Fruit fly (Drosophila melanogaster) whole organism, embryonic: ENCODE results near the gene Pvf3.
A peak's percentile ranks its signal among the peaks of the same experiment; 100 is the strongest.

Experiments
- ATbp ChIP-seq: fragments of 200-800 bp; sonication (Bioruptor generic); optimal IDR thresholded peaks from 2 replicates; lab custom pipeline; 2017; ENCODE audit warnings: missing biosample characterization, mild to moderate bottlenecking, missing genetic modification characterization, missing genetic modification reagents
- Awh ChIP-seq: fragments of 200-800 bp; sonication (Bioruptor generic); IDR thresholded peaks from 2 replicates; pipeline ENCODE4, ENCODE4 v1.3.6; 2022; ENCODE audit warnings: missing biosample characterization, missing genetic modification characterization
- Bdp1 ChIP-seq: fragments of 200-800 bp; sonication (Bioruptor generic); optimal IDR thresholded peaks from 3 replicates; lab custom pipeline; 2016; ENCODE audit warnings: missing biosample characterization, missing genetic modification characterization
- CG10366 ChIP-seq: fragments of 200-800 bp; sonication (Bioruptor generic); IDR thresholded peaks from 2 replicates; pipeline ENCODE4 v1.3.6; 2022; ENCODE audit warnings: missing biosample characterization, missing genetic modification characterization
- CG10431 ChIP-seq: fragments of 200-800 bp; sonication (Bioruptor generic); optimal IDR thresholded peaks from 3 replicates; lab custom pipeline; 2018; ENCODE audit warnings: missing biosample characterization, mild to moderate bottlenecking, missing genetic modification characterization
- CG11504 ChIP-seq: fragments of 200-800 bp; sonication (Bioruptor generic); optimal IDR thresholded peaks from 3 replicates; lab custom pipeline; 2019; ENCODE audit warnings: missing biosample characterization, mild to moderate bottlenecking, missing genetic modification characterization, moderate library complexity
- CG17912 ChIP-seq: fragments of 200-800 bp; sonication (Bioruptor generic); optimal IDR thresholded peaks from 2 replicates; lab custom pipeline; 2018; ENCODE audit warnings: missing biosample characterization, mild to moderate bottlenecking, missing genetic modification characterization
- CG2120 ChIP-seq: fragments of 200-800 bp; sonication (Bioruptor generic); optimal IDR thresholded peaks from 3 replicates; lab custom pipeline; 2016; ENCODE audit warnings: missing biosample characterization, missing genetic modification characterization
- CG2712 ChIP-seq: fragments of 200-800 bp; optimal IDR thresholded peaks from 3 replicates; lab custom pipeline; 2019; ENCODE audit warnings: missing biosample characterization, mild to moderate bottlenecking, missing genetic modification characterization, moderate library complexity
- CG2889 ChIP-seq: fragments of 200-800 bp; sonication (Bioruptor generic); IDR thresholded peaks from 3 replicates; pipeline ENCODE4 v1.3.6; 2022; ENCODE audit warnings: missing biosample characterization, missing genetic modification characterization
- CG34422 ChIP-seq: fragments of 200-800 bp; sonication (Bioruptor generic); IDR thresholded peaks from 3 replicates; pipeline ENCODE4 v1.3.6; 2022; ENCODE audit warnings: missing biosample characterization, missing genetic modification characterization
- CG42726 ChIP-seq: fragments of 200-800 bp; sonication (Bioruptor generic); IDR thresholded peaks from 2 replicates; pipeline ENCODE4 v1.3.6; 2022; ENCODE audit warnings: missing biosample characterization, missing genetic modification characterization; ENCODE audit not compliant: partially characterized antibody
- CG4617 ChIP-seq: fragments of 200-800 bp; sonication (Bioruptor generic); optimal IDR thresholded peaks from 3 replicates; lab custom pipeline; 2016; ENCODE audit warnings: missing biosample characterization, missing genetic modification characterization, borderline replicate concordance
- CG8281 ChIP-seq: fragments of 200-800 bp; sonication (Bioruptor generic); optimal IDR thresholded peaks from 2 replicates; lab custom pipeline; 2018; ENCODE audit warnings: missing biosample characterization, mild to moderate bottlenecking, missing genetic modification characterization, moderate library complexity
- CG8478 ChIP-seq: fragments of >200 bp; optimal IDR thresholded peaks from 2 replicates; lab custom pipeline; 2018
- CG9932 ChIP-seq: fragments of 200-800 bp; sonication (Bioruptor generic); IDR thresholded peaks from 2 replicates; pipeline ENCODE4 v1.3.6; 2022; ENCODE audit warnings: missing biosample characterization, missing genetic modification characterization
- Camta ChIP-seq: fragments of 200-800 bp; sonication (Bioruptor generic); optimal IDR thresholded peaks from 2 replicates; lab custom pipeline; 2016; ENCODE audit warnings: missing biosample characterization, missing genetic modification characterization
- CrebB ChIP-seq: fragments of 200-800 bp; sonication (Bioruptor generic); optimal IDR thresholded peaks from 3 replicates; lab custom pipeline; 2018; ENCODE audit warnings: missing biosample characterization, mild to moderate bottlenecking, missing genetic modification characterization
- D ChIP-seq, 2 experiments: fragments of 200-800 bp in 1 of 2; fragments of >200 bp in 1 of 2; sonication (Bioruptor generic) in 1 of 2; optimal IDR thresholded peaks; 2 replicates in 1 of 2; 3 replicates in 1 of 2; lab custom pipeline; 2017; ENCODE audit warnings: mild to moderate bottlenecking in 1 of 2, missing biosample characterization in 1 of 2, missing genetic modification characterization in 1 of 2, missing genetic modification reagents in 1 of 2
- Dek ChIP-seq: fragments of 200-800 bp; sonication (Bioruptor generic); optimal IDR thresholded peaks from 3 replicates; lab custom pipeline; 2019; ENCODE audit warnings: missing biosample characterization, mild to moderate bottlenecking, missing genetic modification characterization, moderate library complexity
- Doc3 ChIP-seq: fragments of 200-800 bp; sonication (Bioruptor generic); IDR thresholded peaks from 3 replicates; pipeline ENCODE4 v1.3.6; 2022; ENCODE audit warnings: missing biosample characterization, missing genetic modification characterization; ENCODE audit not compliant: partially characterized antibody
- Dp ChIP-seq: fragments of 200-800 bp; sonication (Bioruptor generic); optimal IDR thresholded peaks from 2 replicates; lab custom pipeline; 2018; ENCODE audit warnings: missing biosample characterization, mild to moderate bottlenecking, missing genetic modification characterization, moderate library complexity
- Fer3 ChIP-seq: fragments of 200-800 bp; sonication (Bioruptor generic); optimal IDR thresholded peaks from 2 replicates; lab custom pipeline; 2018; ENCODE audit warnings: missing biosample characterization, mild to moderate bottlenecking, missing genetic modification characterization, moderate library complexity
- HLHmδ ChIP-seq: fragments of 200-800 bp; sonication (Bioruptor generic); optimal IDR thresholded peaks from 2 replicates; lab custom pipeline; 2018; ENCODE audit warnings: missing biosample characterization, mild to moderate bottlenecking, missing genetic modification characterization, moderate library complexity
- Hey ChIP-seq: fragments of 200-800 bp; sonication (Bioruptor generic); optimal IDR thresholded peaks from 3 replicates; lab custom pipeline; 2018; ENCODE audit warnings: missing biosample characterization, mild to moderate bottlenecking, missing genetic modification characterization
- Mad ChIP-seq: fragments of 200-800 bp; sonication (Bioruptor generic); optimal IDR thresholded peaks from 2 replicates; lab custom pipeline; 2016; ENCODE audit warnings: missing biosample characterization, missing genetic modification characterization
- Meics ChIP-seq: fragments of 200-800 bp; sonication (Bioruptor generic); optimal IDR thresholded peaks from 2 replicates; lab custom pipeline; 2017; ENCODE audit warnings: missing biosample characterization, mild to moderate bottlenecking, missing genetic modification characterization
- NfI ChIP-seq: fragments of 200-800 bp; sonication (Bioruptor generic); optimal IDR thresholded peaks from 3 replicates; lab custom pipeline; 2018; ENCODE audit warnings: missing biosample characterization, mild to moderate bottlenecking, missing genetic modification characterization, moderate library complexity
- Oli ChIP-seq: fragments of 200-800 bp; sonication (Bioruptor generic); optimal IDR thresholded peaks from 2 replicates; lab custom pipeline; 2018; ENCODE audit warnings: missing biosample characterization, mild to moderate bottlenecking, missing genetic modification characterization, moderate library complexity
- Stat92E ChIP-seq, 3 experiments: fragments of >200 bp in 2 of 3; fragments of 200-800 bp in 1 of 3; sonication (Bioruptor generic) in 1 of 3; optimal IDR thresholded peaks; 2 replicates each; lab custom pipeline; 2017 to 2019; ENCODE audit warnings: missing biosample characterization in 3 of 3, missing genetic modification characterization in 3 of 3, mild to moderate bottlenecking in 1 of 3, moderate library complexity in 1 of 3
- ab ChIP-seq: fragments of 200-800 bp; sonication (Bioruptor generic); optimal IDR thresholded peaks from 2 replicates; lab custom pipeline; 2016; ENCODE audit warnings: missing biosample characterization, missing genetic modification characterization
- ato ChIP-seq: fragments of 200-800 bp; sonication (Bioruptor generic); IDR thresholded peaks from 2 replicates; pipeline ENCODE4 v1.3.6; 2022; ENCODE audit warnings: missing biosample characterization, missing genetic modification characterization; ENCODE audit not compliant: partially characterized antibody
- cas ChIP-seq: fragments of 200-800 bp; sonication (Bioruptor generic); IDR thresholded peaks from 2 replicates; pipeline ENCODE4 v1.3.6; 2022; ENCODE audit warnings: missing biosample characterization, missing genetic modification characterization
- crc ChIP-seq: fragments of 200-800 bp; sonication (Bioruptor generic); optimal IDR thresholded peaks from 2 replicates; lab custom pipeline; 2016; ENCODE audit warnings: missing biosample characterization, missing genetic modification characterization
- dmrt11E ChIP-seq: fragments of 200-800 bp; sonication (Bioruptor generic); optimal IDR thresholded peaks from 3 replicates; lab custom pipeline; 2018; ENCODE audit warnings: missing biosample characterization, mild to moderate bottlenecking, missing genetic modification characterization, moderate library complexity
- dysf ChIP-seq: fragments of 200-800 bp; sonication (Bioruptor generic); IDR thresholded peaks from 3 replicates; pipeline ENCODE4 v1.3.6; 2022; ENCODE audit warnings: missing biosample characterization, missing genetic modification characterization
- fd102C ChIP-seq: fragments of 200-800 bp; sonication (Bioruptor generic); optimal IDR thresholded peaks from 2 replicates; lab custom pipeline; 2018; ENCODE audit warnings: missing biosample characterization, mild to moderate bottlenecking, missing genetic modification characterization, moderate library complexity
- gfzf ChIP-seq: fragments of 200-800 bp; sonication (Bioruptor generic); optimal IDR thresholded peaks from 2 replicates; lab custom pipeline; 2016; ENCODE audit warnings: missing biosample characterization, mild to moderate bottlenecking, missing genetic modification characterization, moderate library complexity
- mld ChIP-seq: fragments of 200-800 bp; sonication (Bioruptor generic); IDR thresholded peaks from 3 replicates; pipeline ENCODE4 v1.3.6; 2022; ENCODE audit warnings: missing biosample characterization, missing genetic modification characterization; ENCODE audit not compliant: partially characterized antibody
- org-1 ChIP-seq: fragments of 200-800 bp; sonication (Bioruptor generic); optimal IDR thresholded peaks from 2 replicates; lab custom pipeline; 2017; ENCODE audit warnings: missing biosample characterization, missing genetic modification characterization
- p53 ChIP-seq: fragments of 200-800 bp; sonication (Bioruptor generic); optimal IDR thresholded peaks from 2 replicates; lab custom pipeline; 2016; ENCODE audit warnings: missing biosample characterization, missing genetic modification characterization
- prd ChIP-seq, 3 experiments: fragments of >200 bp in 2 of 3; fragments of 200-800 bp in 1 of 3; sonication (Bioruptor generic) in 1 of 3; optimal IDR thresholded peaks in 2 of 3; IDR thresholded peaks in 1 of 3; 2 replicates in 2 of 3; 3 replicates in 1 of 3; pipeline versions ENCODE4 v1.3.6 to Lab custom; 2017 to 2022; ENCODE audit warnings: missing biosample characterization in 1 of 3, missing genetic modification characterization in 1 of 3
- pzg ChIP-seq: fragments of 200-800 bp; sonication (Bioruptor generic); optimal IDR thresholded peaks from 3 replicates; lab custom pipeline; 2018; ENCODE audit warnings: missing biosample characterization, mild to moderate bottlenecking, missing genetic modification characterization, moderate library complexity
- ro ChIP-seq: fragments of 200-800 bp; sonication (Bioruptor generic); IDR thresholded peaks from 2 replicates; pipeline ENCODE4 v1.3.6; 2022; ENCODE audit warnings: missing biosample characterization, missing genetic modification characterization
- sim ChIP-seq: fragments of 200-800 bp; sonication (Bioruptor generic); IDR thresholded peaks from 2 replicates; pipeline ENCODE4 v1.3.6; 2022; ENCODE audit warnings: missing biosample characterization, missing genetic modification characterization
- slbo ChIP-seq: fragments of 200-800 bp; sonication (Bioruptor generic); IDR thresholded peaks from 2 replicates; pipeline ENCODE4 v1.3.6; 2022; ENCODE audit warnings: missing biosample characterization, missing genetic modification characterization
- tna ChIP-seq: fragments of 200-800 bp; sonication (Bioruptor generic); IDR thresholded peaks from 2 replicates; pipeline ENCODE4 v1.3.6; 2022; ENCODE audit warnings: missing biosample characterization, missing genetic modification characterization; ENCODE audit not compliant: partially characterized antibody
- wek ChIP-seq: fragments of 200-800 bp; sonication (Bioruptor generic); optimal IDR thresholded peaks from 3 replicates; lab custom pipeline; 2018; ENCODE audit warnings: missing biosample characterization, mild to moderate bottlenecking, missing genetic modification characterization, moderate library complexity
- zen ChIP-seq: fragments of 200-800 bp; sonication (Bioruptor generic); optimal IDR thresholded peaks from 3 replicates; lab custom pipeline; 2018; ENCODE audit warnings: missing biosample characterization, mild to moderate bottlenecking, missing genetic modification characterization, moderate library complexity

The Pvf3 gene

DNA sequence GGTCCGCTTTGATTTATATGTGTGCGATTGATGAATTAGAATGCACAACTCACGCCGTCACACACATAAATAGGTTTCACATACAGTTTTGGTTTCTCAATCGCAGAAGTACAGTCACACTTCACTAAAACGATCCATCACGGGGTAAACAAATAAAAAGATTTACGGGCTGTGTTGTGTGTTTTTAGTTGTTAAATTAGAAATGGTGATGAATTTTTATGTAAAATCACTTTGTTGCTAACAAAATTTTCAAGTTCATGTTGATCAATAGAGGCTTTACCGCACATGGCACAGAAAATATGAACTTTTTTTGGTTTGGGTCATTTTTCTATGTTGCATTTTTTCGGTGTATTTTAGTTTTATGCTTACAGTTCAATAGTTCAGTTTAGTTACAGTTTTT, 8.6 kb downstream of the Pvf3 start (continued):
- TF ChIP-seq sim (GFP tag; lab: Robert Waterston, UW), result no peak
- no peak for TF ChIP-seq mld (GFP tag; lab: Robert Waterston, UW)
- TF ChIP-seq Dp (GFP tag; lab: Kevin White, UChicago), result no peak
- no peak for TF ChIP-seq prd (optimal IDR thresholded peaks at IDR 0.05; lab: Kevin White, UChicago)
- TF ChIP-seq prd (GFP tag; IDR thresholded peaks at IDR 0.05; lab: Robert Waterston, UW), result peak; percentile 73; the same call in 2 of the 3 replicates
- no peak for TF ChIP-seq CG10431 (GFP tag; lab: Kevin White, UChicago)
- TF ChIP-seq CrebB, result no peak
- no peak for TF ChIP-seq Camta (GFP tag; lab: Kevin White, UChicago)
- TF ChIP-seq Hey (tag; lab: Kevin White, UChicago), result no peak
- TF ChIP-seq slbo (GFP tag; lab: Robert Waterston, UW), result no peak; the same call in 1 of the 2 replicates
- TF ChIP-seq dysf, result peak; percentile 52
- no peak for TF ChIP-seq crc (GFP tag; lab: Kevin White, UChicago)
- no peak for TF ChIP-seq CG17912 (GFP tag; lab: Kevin White, UChicago)
- TF ChIP-seq ab (GFP tag; lab: Kevin White, UChicago), result no peak
- no peak for TF ChIP-seq gfzf (GFP tag; lab: Kevin White, UChicago)
- no peak for TF ChIP-seq CG2120 (GFP tag; lab: Kevin White, UChicago)
- TF ChIP-seq CG9932 (GFP tag; lab: Robert Waterston, UW), result no peak
- no peak for TF ChIP-seq CG4617 (GFP tag; lab: Kevin White, UChicago)
- no peak for TF ChIP-seq Meics
- peak; percentile 54 for TF ChIP-seq dmrt11E (tag; lab: Kevin White, UChicago)
- no peak for TF ChIP-seq CG8478
- no peak for TF ChIP-seq Fer3 (tag; lab: Kevin White, UChicago)
- TF ChIP-seq Dek (tag; lab: Kevin White, UChicago), result no peak
- no peak for TF ChIP-seq org-1 (GFP tag; lab: Kevin White, UChicago)
- TF ChIP-seq fd102C (GFP tag; lab: Kevin White, UChicago), result no peak
- no peak for TF ChIP-seq pzg (GFP tag; lab: Kevin White, UChicago)
- TF ChIP-seq CG11504 (tag; lab: Kevin White, UChicago), result peak; percentile 66
- no peak for TF ChIP-seq wek
- no peak for TF ChIP-seq D (optimal IDR thresholded peaks at IDR 0.05; lab: Kevin White, UChicago)
- no peak for TF ChIP-seq D (GFP tag; optimal IDR thresholded peaks at IDR 0.05; lab: Kevin White, UChicago)
- TF ChIP-seq tna (GFP tag; lab: Robert Waterston, UW), result no peak
- TF ChIP-seq p53 (GFP tag; lab: Kevin White, UChicago), result no peak
- TF ChIP-seq ATbp (GFP tag; lab: Kevin White, UChicago), result peak; percentile 10
- TF ChIP-seq Mad (GFP tag; lab: Kevin White, UChicago), result no peak
- no peak for TF ChIP-seq Doc3
- TF ChIP-seq CG2712 (tag; lab: Kevin White, UChicago), result peak; percentile 43
- no peak for TF ChIP-seq CG8281 (tag; lab: Kevin White, UChicago)
- TF ChIP-seq CG42726 (GFP tag; lab: Robert Waterston, UW), result no peak
- no peak for TF ChIP-seq Stat92E (GFP tag; optimal IDR thresholded peaks at IDR 0.05; lab: Kevin White, UChicago)
- no peak for TF ChIP-seq CG2889 (GFP tag; lab: Robert Waterston, UW)
- TF ChIP-seq HLHmδ (GFP tag; lab: Kevin White, UChicago), result no peak
- TF ChIP-seq Bdp1 (GFP tag; lab: Kevin White, UChicago), result no peak
- no peak for TF ChIP-seq ro (GFP tag; lab: Robert Waterston, UW)
- no peak for TF ChIP-seq NfI
- peak; percentile 45; the same call in 1 of the 2 replicates for TF ChIP-seq CG10366
- 0 out of 3 replicates have a peak, but pooled peaks have one; percentile 50 for TF ChIP-seq CG34422
- no peak for TF ChIP-seq zen (tag; lab: Kevin White, UChicago)
- no peak for TF ChIP-seq cas
- TF ChIP-seq ato (GFP tag; lab: Robert Waterston, UW), result no peak
- TF ChIP-seq Awh (GFP tag; lab: Robert Waterston, UW), result 0 out of 2 replicates have a peak, but pooled peaks have one; percentile 15
- TF ChIP-seq Oli, result peak; percentile 52
